Fruit fly (Drosophila melanogaster) whole organism, wandering third instar larva: Measurements from ENCODE around the gene mthl7.

Experiments used
- Abd-B ChIP-seq: fragments of >200 bp; optimal IDR thresholded peaks from 2 replicates; lab custom pipeline; 2017; ENCODE audit warnings: missing biosample characterization, missing genetic modification characterization
- CG32264 ChIP-seq: fragments of 200-800 bp; sonication (Bioruptor generic); optimal IDR thresholded peaks from 2 replicates; lab custom pipeline; 2016; ENCODE audit warnings: missing biosample characterization, missing genetic modification characterization
- CrebA ChIP-seq: fragments of 200-800 bp; sonication (Bioruptor generic); optimal IDR thresholded peaks from 2 replicates; lab custom pipeline; 2016; ENCODE audit warnings: missing biosample characterization, mild to moderate bottlenecking, missing genetic modification characterization, borderline replicate concordance
- Dfd ChIP-seq: fragments of >200 bp; optimal IDR thresholded peaks from 2 replicates; lab custom pipeline; 2017; ENCODE audit warnings: missing biosample characterization, missing genetic modification characterization
- Dif ChIP-seq: fragments of 200-275, 200-300 bp; sonication (Bioruptor generic); optimal IDR thresholded peaks from 2 replicates; lab custom pipeline; 2018; ENCODE audit warnings: missing biosample characterization, missing genetic modification characterization; ENCODE audit not compliant: partially characterized antibody
- GATAd ChIP-seq: sonication (Bioruptor generic); optimal IDR thresholded peaks from 2 replicates; lab custom pipeline; 2016; ENCODE audit warnings: missing biosample characterization, missing genetic modification characterization
- Hnf4 ChIP-seq: fragments of 200-800 bp; sonication (Bioruptor generic); optimal IDR thresholded peaks from 2 replicates; lab custom pipeline; 2016; ENCODE audit warnings: missing biosample characterization, mild to moderate bottlenecking, missing genetic modification characterization
- Hr78 ChIP-seq: fragments of >200 bp; optimal IDR thresholded peaks from 2 replicates; lab custom pipeline; 2017; ENCODE audit warnings: missing biosample characterization, missing genetic modification characterization
- Jra ChIP-seq: sonication (Bioruptor generic); optimal IDR thresholded peaks from 2 replicates; lab custom pipeline; 2016; ENCODE audit warnings: missing biosample characterization, missing genetic modification characterization
- Mio ChIP-seq: sonication (Bioruptor generic); optimal IDR thresholded peaks from 2 replicates; lab custom pipeline; 2016; ENCODE audit warnings: missing biosample characterization, missing genetic modification characterization
- Myc ChIP-seq: fragments of >200 bp; optimal IDR thresholded peaks from 2 replicates; lab custom pipeline; 2017
- N ChIP-seq: fragments of >200 bp; optimal IDR thresholded peaks from 2 replicates; lab custom pipeline; 2018; ENCODE audit warnings: missing biosample characterization, missing external identifiers, missing genetic modification characterization
- Rel ChIP-seq, 2 experiments: fragments of 200-800 bp; sonication (Bioruptor generic) in 1 of 2; optimal IDR thresholded peaks; 2 replicates in 1 of 2; 3 replicates in 1 of 2; lab custom pipeline; 2016 to 2019; ENCODE audit warnings: mild to moderate bottlenecking in 2 of 2, missing biosample characterization in 2 of 2, missing genetic modification characterization in 2 of 2, moderate library complexity in 1 of 2
- Sp1 ChIP-seq: fragments of 200-800 bp; sonication (Bioruptor generic); optimal IDR thresholded peaks from 3 replicates; lab custom pipeline; 2019; ENCODE audit warnings: missing biosample characterization, mild to moderate bottlenecking, missing genetic modification characterization, moderate library complexity
- Vsx2 ChIP-seq: fragments of 200-300, 225-300 bp; sonication (Bioruptor generic); optimal IDR thresholded peaks from 2 replicates; lab custom pipeline; 2018; ENCODE audit warnings: missing biosample characterization, missing genetic modification characterization; ENCODE audit not compliant: partially characterized antibody
- br ChIP-seq: fragments of 200-800 bp; sonication (Bioruptor generic); optimal IDR thresholded peaks from 2 replicates; lab custom pipeline; 2016; ENCODE audit warnings: missing biosample characterization, missing genetic modification characterization
- brk ChIP-seq: fragments of 200-800 bp; sonication (Bioruptor generic); optimal IDR thresholded peaks from 2 replicates; lab custom pipeline; 2016; ENCODE audit warnings: missing biosample characterization, mild to moderate bottlenecking, missing genetic modification characterization
- dl ChIP-seq, 2 experiments: fragments of 175-275, 200-275 bp in 1 of 2; fragments of 200-275 bp in 1 of 2; sonication (Bioruptor generic); optimal IDR thresholded peaks; lab custom pipeline; 2018; ENCODE audit warnings: mild to moderate bottlenecking in 2 of 2, missing biosample characterization in 2 of 2, missing genetic modification characterization in 2 of 2, moderate library complexity in 2 of 2; ENCODE audit not compliant: partially characterized antibody in 2 of 2, insufficient read depth in 1 of 2
- dmrt93B ChIP-seq: fragments of 200-800 bp; sonication (Bioruptor generic); optimal IDR thresholded peaks from 2 replicates; lab custom pipeline; 2018; ENCODE audit warnings: missing biosample characterization, mild to moderate bottlenecking, missing genetic modification characterization
- dsf ChIP-seq: sonication (Bioruptor generic); optimal IDR thresholded peaks from 2 replicates; lab custom pipeline; 2016; ENCODE audit warnings: missing biosample characterization, missing genetic modification characterization, borderline replicate concordance
- ey ChIP-seq: fragments of 200-800 bp; sonication (Bioruptor generic); optimal IDR thresholded peaks from 2 replicates; lab custom pipeline; 2016; ENCODE audit warnings: missing biosample characterization, missing genetic modification characterization
- foxo ChIP-seq, 2 experiments: fragments of 200-800 bp; sonication (Bioruptor generic); optimal IDR thresholded peaks; 2 replicates in 1 of 2; 3 replicates in 1 of 2; lab custom pipeline; 2016 to 2017; ENCODE audit warnings: missing biosample characterization in 2 of 2, missing genetic modification characterization in 2 of 2
- fru ChIP-seq: fragments of 200-800 bp; sonication (Bioruptor generic); optimal IDR thresholded peaks from 3 replicates; lab custom pipeline; 2016; ENCODE audit warnings: missing biosample characterization, mild to moderate bottlenecking, missing genetic modification characterization
- h ChIP-seq: fragments of 200-800 bp; sonication (Bioruptor generic); optimal IDR thresholded peaks from 3 replicates; lab custom pipeline; 2016; ENCODE audit warnings: missing biosample characterization, mild to moderate bottlenecking, missing genetic modification characterization
- jim ChIP-seq: fragments of 175-275, 200-325 bp; sonication (Bioruptor generic); optimal IDR thresholded peaks from 2 replicates; lab custom pipeline; 2016; ENCODE audit warnings: missing biosample characterization, mild to moderate bottlenecking, missing genetic modification characterization
- pan ChIP-seq: fragments of >200 bp; optimal IDR thresholded peaks from 2 replicates; lab custom pipeline; 2017
- psq ChIP-seq: fragments of 200-800 bp; sonication (Bioruptor generic); optimal IDR thresholded peaks from 3 replicates; lab custom pipeline; 2017; ENCODE audit warnings: missing biosample characterization, mild to moderate bottlenecking, missing genetic modification characterization, moderate library complexity
- rgr ChIP-seq: fragments of 200-800 bp; sonication (Bioruptor generic); optimal IDR thresholded peaks from 3 replicates; lab custom pipeline; 2016; ENCODE audit warnings: missing biosample characterization, mild to moderate bottlenecking, missing genetic modification characterization
- sage ChIP-seq: fragments of 200-800 bp; sonication (Bioruptor generic); optimal IDR thresholded peaks from 2 replicates; lab custom pipeline; 2016; ENCODE audit warnings: missing biosample characterization, mild to moderate bottlenecking, missing genetic modification characterization
- sv ChIP-seq: fragments of 200-800 bp; sonication (Bioruptor generic); optimal IDR thresholded peaks from 3 replicates; lab custom pipeline; 2016; ENCODE audit warnings: missing biosample characterization, missing genetic modification characterization
- tai ChIP-seq: sonication (Bioruptor generic); optimal IDR thresholded peaks from 2 replicates; lab custom pipeline; 2016; ENCODE audit warnings: missing biosample characterization, missing genetic modification characterization

Gene mthl7

DNA sequence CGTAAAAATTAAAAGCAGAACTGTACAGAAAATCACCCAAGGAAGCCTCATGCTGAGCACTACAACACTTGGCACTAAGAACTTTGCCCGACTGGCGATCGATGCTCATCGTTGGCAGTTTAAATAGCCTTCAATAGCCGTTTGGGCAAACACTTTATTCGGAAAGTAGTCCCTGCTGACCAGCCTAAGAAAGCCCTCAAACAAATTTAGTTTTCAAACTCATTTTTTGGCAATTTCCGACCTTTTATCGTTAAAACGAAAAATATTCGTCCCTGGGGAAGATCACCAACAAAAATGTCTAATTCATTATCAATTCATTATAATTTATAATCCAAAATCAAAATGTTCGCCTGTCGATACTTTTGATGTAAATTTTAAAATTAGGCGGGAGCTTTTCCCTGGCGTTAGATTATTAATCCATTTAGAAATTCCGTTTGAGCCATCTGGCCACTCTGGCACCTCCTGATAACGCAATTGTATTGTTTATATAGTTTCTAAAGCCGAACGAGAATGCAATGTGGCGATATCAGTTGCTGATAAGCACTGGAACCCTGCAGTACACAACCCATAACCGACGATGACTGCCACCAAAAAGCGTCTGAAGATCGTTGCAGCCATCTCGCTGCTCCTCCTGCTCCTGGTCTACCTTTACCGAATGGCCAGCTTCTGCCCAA is at the start of gene mthl7, which contains the start of gene Uxs:
mthl7 (minus strand) TSS at position 51 of the 674 bp plus-strand sequence.
Uxs (plus strand) TSS at position 460 of the 674 bp plus-strand sequence.
- TF ChIP-seq tai (GFP tag; lab: Kevin White, UChicago) (no peak), psq (GFP tag; lab: Kevin White, UChicago) (no peak), h (GFP tag; lab: Kevin White, UChicago) (no peak), Jra (GFP tag; lab: Kevin White, UChicago) (no peak)

DNA sequence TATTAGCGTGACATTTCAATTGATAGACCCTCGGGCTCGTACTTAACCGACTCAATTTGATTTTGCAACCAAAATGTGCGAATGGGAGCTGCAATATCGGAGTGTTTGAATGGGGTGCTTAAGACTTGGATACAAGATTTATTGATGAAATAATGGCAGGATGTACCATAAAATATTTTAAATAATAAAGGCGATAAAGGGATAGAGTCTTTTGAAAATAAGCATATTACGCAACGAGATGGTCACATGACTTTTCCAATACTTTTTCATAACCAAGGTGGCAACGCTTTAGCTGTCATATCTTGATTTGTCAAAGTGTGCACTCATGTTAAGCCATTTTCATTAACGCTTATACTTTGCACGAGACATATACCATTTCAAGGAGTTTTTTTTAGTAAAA is 48.6 kb upstream of the mthl7 start, which contains the start of gene eIF4E3:
eIF4E3 (plus strand) TSS at position 301 of the 400 bp plus-strand sequence.
- TF ChIP-seq Jra (GFP tag; lab: Kevin White, UChicago) (no peak), dsf (no peak), fru (GFP tag; lab: Kevin White, UChicago) (no peak), sv (GFP tag; lab: Kevin White, UChicago) (no peak), Dif (GFP tag; lab: Kevin White, UChicago) (no peak), dl (GFP tag; optimal IDR thresholded peaks at IDR 0.05; lab: Kevin White, UChicago; ENCODE audit: insufficient read depth in 1 of 2, partially characterized antibody in 2 of 2) (no peak), pan (lab: Kevin White, UChicago) (no peak), sage (no peak), Rel (GFP tag; optimal IDR thresholded peaks at IDR 0.05; lab: Kevin White, UChicago) (no peak), Rel (tag; optimal IDR thresholded peaks at IDR 0.05; lab: Kevin White, UChicago) (no peak), CrebA (GFP tag; lab: Kevin White, UChicago) (no peak), CG32264 (GFP tag; lab: Kevin White, UChicago) (no peak)

DNA sequence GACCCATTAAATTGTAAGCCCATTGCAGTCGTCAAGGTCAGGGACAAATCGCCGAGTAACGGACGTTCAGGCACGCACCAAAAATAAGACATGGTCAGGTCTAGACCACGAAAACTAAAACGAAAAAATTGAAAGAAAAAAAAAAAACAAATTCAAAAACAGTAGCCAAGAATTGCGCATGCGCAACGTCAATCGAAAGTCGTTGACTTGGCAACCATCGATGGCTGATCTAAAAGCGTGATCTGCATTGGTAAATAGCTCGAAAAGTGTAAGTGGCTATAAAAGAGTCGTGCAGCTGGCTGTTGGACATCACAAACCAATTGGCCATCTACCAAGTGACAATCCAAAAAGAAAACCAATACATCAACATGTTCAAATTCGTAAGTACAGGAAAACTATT is 41.5 kb upstream of the mthl7 start, which contains the start of gene CG13678:
CG13678 (plus strand) TSS at position 307 of the 400 bp plus-strand sequence.
- TF ChIP-seq psq (GFP tag; lab: Kevin White, UChicago): no peak
- no peak for TF ChIP-seq CG32264 (GFP tag; lab: Kevin White, UChicago)
- no peak for TF ChIP-seq foxo (GFP tag; optimal IDR thresholded peaks at IDR 0.05; lab: Kevin White, UChicago)
- no peak for TF ChIP-seq Dif (GFP tag; lab: Kevin White, UChicago)
- no peak for TF ChIP-seq Vsx2 (GFP tag; lab: Kevin White, UChicago)

DNA sequence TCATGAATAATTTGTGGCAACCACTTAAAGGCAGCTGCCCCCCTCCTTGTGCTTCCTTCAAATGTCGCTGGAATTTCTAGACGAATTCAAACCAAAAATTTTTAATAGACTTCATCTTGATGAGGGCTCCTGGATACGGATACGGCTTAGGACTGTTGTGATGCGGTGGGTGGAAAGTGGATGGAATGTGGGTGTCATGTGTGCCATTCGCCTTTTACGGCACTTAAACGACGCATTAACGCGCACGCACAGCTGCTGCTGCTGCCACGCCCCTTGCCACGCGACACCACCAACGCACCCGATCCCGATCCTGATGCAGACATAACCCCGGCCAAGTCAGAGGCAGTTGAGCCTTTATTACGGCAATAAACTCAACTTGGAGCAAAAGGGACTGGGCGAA is 39.4 kb upstream of the mthl7 start:
- TF ChIP-seq ey: no peak
- TF ChIP-seq sv (GFP tag; lab: Kevin White, UChicago): no peak
- TF ChIP-seq sage: no peak
- no peak for TF ChIP-seq tai (GFP tag; lab: Kevin White, UChicago)
- no peak for TF ChIP-seq jim
- TF ChIP-seq Vsx2 (GFP tag; lab: Kevin White, UChicago): no peak
- TF ChIP-seq Rel (GFP tag; optimal IDR thresholded peaks at IDR 0.05; lab: Kevin White, UChicago): no peak
- TF ChIP-seq Rel (tag; optimal IDR thresholded peaks at IDR 0.05; lab: Kevin White, UChicago): no peak
- no peak for TF ChIP-seq Hr78
- TF ChIP-seq Dfd (GFP tag; lab: Kevin White, UChicago): no peak
- TF ChIP-seq brk (GFP tag; lab: Kevin White, UChicago): no peak
- TF ChIP-seq dmrt93B: no peak
- no peak for TF ChIP-seq GATAd (GFP tag; lab: Kevin White, UChicago)
- TF ChIP-seq dsf: no peak
- no peak for TF ChIP-seq br
- no peak for TF ChIP-seq N (GFP tag; lab: Kevin White, UChicago)
- TF ChIP-seq psq (GFP tag; lab: Kevin White, UChicago): no peak
- TF ChIP-seq Hnf4 (GFP tag; lab: Kevin White, UChicago): no peak
- TF ChIP-seq, all 38 proteins: peak for 0

DNA sequence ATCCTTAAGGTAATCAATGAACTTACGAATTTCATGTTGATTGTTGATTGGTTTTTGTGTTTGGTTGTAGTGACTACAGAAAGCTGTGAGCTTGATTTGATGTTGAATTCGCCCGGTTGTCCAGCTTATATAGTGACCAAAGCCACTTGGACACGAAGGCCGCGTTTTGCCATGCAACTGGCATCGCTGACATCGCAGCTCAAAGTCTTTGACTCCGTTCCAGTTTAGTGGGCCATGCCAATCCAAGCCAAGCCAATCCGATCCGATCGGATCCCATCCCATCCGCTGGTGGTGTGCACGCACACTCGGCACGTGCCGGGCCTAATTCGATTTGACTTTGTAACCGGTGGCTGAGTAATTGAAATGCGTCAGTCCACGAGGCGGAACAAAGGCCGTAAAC is 38.6 kb upstream of the mthl7 start, which contains the start of gene CG13674:
CG13674 (minus strand) TSS at position 101 of the 400 bp plus-strand sequence.
- TF ChIP-seq h (GFP tag; lab: Kevin White, UChicago) (no peak), sage (no peak), rgr (GFP tag; lab: Kevin White, UChicago) (no peak), N (GFP tag; lab: Kevin White, UChicago) (no peak), Myc (no peak), Abd-B (GFP tag; lab: Kevin White, UChicago) (no peak), CrebA (GFP tag; lab: Kevin White, UChicago) (no peak), GATAd (GFP tag; lab: Kevin White, UChicago) (no peak), Mio (GFP tag; lab: Kevin White, UChicago) (no peak), Sp1 (GFP tag; lab: Kevin White, UChicago) (no peak), pan (lab: Kevin White, UChicago) (no peak)
